Worm (Caenorhabditis elegans) whole organism, late embryonic: ENCODE data around the gene srh-21.

Source experiments
- ahr-1 ChIP-seq: sonication (generic microtip); optimal IDR thresholded peaks from 2 replicates; lab custom pipeline; 2016; ENCODE audit warnings: missing genetic modification characterization, missing compliant biosample characterization
- ceh-24 ChIP-seq: sonication (generic microtip); optimal IDR thresholded peaks from 2 replicates; lab custom pipeline; 2016; ENCODE audit warnings: mild to moderate bottlenecking, missing genetic modification characterization, missing compliant biosample characterization
- dmd-4 ChIP-seq: sonication (generic microtip); optimal IDR thresholded peaks from 2 replicates; lab custom pipeline; 2016; ENCODE audit warnings: borderline replicate concordance, missing genetic modification characterization, missing compliant biosample characterization
- elt-4 ChIP-seq: sonication (generic microtip); optimal IDR thresholded peaks from 2 replicates; lab custom pipeline; 2016; ENCODE audit warnings: missing genetic modification characterization, missing compliant biosample characterization
- nhr-11 ChIP-seq: fragments of 150-350 bp; optimal IDR thresholded peaks from 2 replicates; lab custom pipeline; 2014; ENCODE audit warnings: missing biosample characterization, missing genetic modification characterization
- nhr-232 ChIP-seq: sonication (generic microtip); optimal IDR thresholded peaks from 2 replicates; lab custom pipeline; 2016; ENCODE audit warnings: missing genetic modification characterization, missing compliant biosample characterization
- odd-2 ChIP-seq: sonication (generic microtip); optimal IDR thresholded peaks from 2 replicates; lab custom pipeline; 2017; ENCODE audit warnings: antibody characterized with exemption, mild to moderate bottlenecking, missing genetic modification characterization, missing compliant biosample characterization
- pha-4 ChIP-seq: fragments of 150-350 bp; optimal IDR thresholded peaks from 2 replicates; lab custom pipeline; 2018; ENCODE audit warnings: missing biosample characterization, missing genetic modification reagents, missing genetic modification characterization
- ztf-16 ChIP-seq: sonication (generic microtip); optimal IDR thresholded peaks from 2 replicates; lab custom pipeline; 2017; ENCODE audit warnings: missing genetic modification characterization, missing compliant biosample characterization

ce11 chrV:4891305-4891704 is 35.2 kb upstream of the srh-21 start:
- TF ChIP-seq ceh-24 (no peak), pha-4 (tag; lab: Kevin White, UChicago) (no peak), dmd-4 (tag; lab: Kevin White, UChicago) (no peak), odd-2 (no peak), ztf-16 (tag; lab: Kevin White, UChicago) (no peak), ahr-1 (no peak), nhr-232 (tag; lab: Kevin White, UChicago) (no peak), elt-4 (tag; lab: Kevin White, UChicago) (no peak), nhr-11 (tag; lab: Kevin White, UChicago) (no peak)
